Fruit fly (Drosophila melanogaster) whole organism, prepupa: Measurements from ENCODE around the gene CG45049.

Source experiments
- Blimp-1 ChIP-seq: fragments of 200-800 bp; sonication (Bioruptor generic); optimal IDR thresholded peaks from 3 replicates; lab custom pipeline; 2017; ENCODE audit warnings: missing biosample characterization, missing genetic modification characterization, mild to moderate bottlenecking, moderate library complexity, missing genetic modification reagents
- CG11762 ChIP-seq: fragments of 200-800 bp; sonication (Bioruptor generic); optimal IDR thresholded peaks from 3 replicates; lab custom pipeline; 2016; ENCODE audit warnings: missing biosample characterization, missing genetic modification characterization; ENCODE audit not compliant: insufficient read depth
- CG1621 ChIP-seq: fragments of 200-800 bp; sonication (Bioruptor generic); optimal IDR thresholded peaks from 3 replicates; lab custom pipeline; 2018; ENCODE audit warnings: missing biosample characterization, mild to moderate bottlenecking, missing genetic modification characterization
- CG16779 ChIP-seq: fragments of 200-800 bp; sonication (Bioruptor generic); optimal IDR thresholded peaks from 3 replicates; lab custom pipeline; 2017; ENCODE audit warnings: missing biosample characterization, mild to moderate bottlenecking, missing genetic modification characterization
- CG3032 ChIP-seq: fragments of 200-800 bp; optimal IDR thresholded peaks from 2 replicates; lab custom pipeline; 2019; ENCODE audit warnings: missing biosample characterization, mild to moderate bottlenecking, missing genetic modification characterization, moderate library complexity
- CG31627 ChIP-seq: fragments of 200-800 bp; sonication (Bioruptor generic); optimal IDR thresholded peaks from 3 replicates; lab custom pipeline; 2016; ENCODE audit warnings: missing biosample characterization, missing genetic modification characterization
- CG34406 ChIP-seq: fragments of 200-800 bp; sonication (Bioruptor generic); optimal IDR thresholded peaks from 3 replicates; lab custom pipeline; 2016; ENCODE audit warnings: missing biosample characterization, missing genetic modification characterization
- CG3919 ChIP-seq: fragments of 200-800 bp; sonication (Bioruptor generic); optimal IDR thresholded peaks from 3 replicates; lab custom pipeline; 2016; ENCODE audit warnings: missing biosample characterization, missing genetic modification characterization
- CG4318 ChIP-seq: fragments of 200-800 bp; sonication (Bioruptor generic); optimal IDR thresholded peaks from 3 replicates; lab custom pipeline; 2017; ENCODE audit warnings: missing biosample characterization, mild to moderate bottlenecking, missing genetic modification characterization
- CG6276 ChIP-seq: fragments of 200-800 bp; sonication (Bioruptor generic); optimal IDR thresholded peaks from 2 replicates; lab custom pipeline; 2017; ENCODE audit warnings: missing biosample characterization, mild to moderate bottlenecking, missing genetic modification characterization
- CG6792 ChIP-seq: fragments of 200-800 bp; sonication (Bioruptor generic); optimal IDR thresholded peaks from 3 replicates; lab custom pipeline; 2016; ENCODE audit warnings: missing biosample characterization, missing genetic modification characterization
- CG6808 ChIP-seq: fragments of 200-800 bp; sonication (Bioruptor generic); optimal IDR thresholded peaks from 3 replicates; lab custom pipeline; 2017; ENCODE audit warnings: missing biosample characterization, missing genetic modification characterization, mild to moderate bottlenecking, moderate library complexity, missing genetic modification reagents
- CG6854 ChIP-seq: fragments of 200-800 bp; sonication (Bioruptor generic); optimal IDR thresholded peaks from 2 replicates; lab custom pipeline; 2017; ENCODE audit warnings: missing biosample characterization, mild to moderate bottlenecking, missing genetic modification characterization
- CG8119 ChIP-seq: fragments of 200-800 bp; sonication (Bioruptor generic); IDR thresholded peaks from 3 replicates; pipeline ENCODE4 v1.3.6; 2022; ENCODE audit warnings: missing biosample characterization, missing genetic modification characterization
- CG8319 ChIP-seq: fragments of 200-800 bp; sonication (Bioruptor generic); optimal IDR thresholded peaks from 3 replicates; lab custom pipeline; 2016; ENCODE audit warnings: missing biosample characterization, missing genetic modification characterization
- CG8632 ChIP-seq: fragments of 200-800 bp; sonication (Bioruptor generic); optimal IDR thresholded peaks from 3 replicates; lab custom pipeline; 2016; ENCODE audit warnings: missing biosample characterization, missing genetic modification characterization
- Eip75B ChIP-seq: fragments of 200-800 bp; sonication (Bioruptor generic); optimal IDR thresholded peaks from 3 replicates; lab custom pipeline; 2016; ENCODE audit warnings: missing biosample characterization, missing genetic modification characterization
- Eip78C ChIP-seq: fragments of 200-800 bp; sonication (Bioruptor generic); peaks from one replicate; lab custom pipeline; 2016; ENCODE audit warnings: missing biosample characterization, missing genetic modification characterization
- Eip93F ChIP-seq: fragments of 200-800 bp; sonication (Bioruptor generic); optimal IDR thresholded peaks from 2 replicates; lab custom pipeline; 2016; ENCODE audit warnings: missing biosample characterization, mild to moderate bottlenecking, missing genetic modification characterization
- Ets21C ChIP-seq: fragments of 200-800 bp; sonication (Bioruptor generic); optimal IDR thresholded peaks from 3 replicates; lab custom pipeline; 2016; ENCODE audit warnings: missing biosample characterization, missing genetic modification characterization
- Met ChIP-seq: fragments of 200-800 bp; sonication (Bioruptor generic); optimal IDR thresholded peaks from 3 replicates; lab custom pipeline; 2016; ENCODE audit warnings: missing biosample characterization, missing genetic modification characterization
- OdsH ChIP-seq: fragments of 200-800 bp; sonication (Bioruptor generic); optimal IDR thresholded peaks from 3 replicates; lab custom pipeline; 2016; ENCODE audit warnings: missing biosample characterization, missing genetic modification characterization
- Sox102F ChIP-seq: fragments of 200-800 bp; sonication (Bioruptor generic); optimal IDR thresholded peaks from 2 replicates; lab custom pipeline; 2016; ENCODE audit warnings: missing biosample characterization, mild to moderate bottlenecking, missing genetic modification characterization
- Sox14 ChIP-seq: fragments of 200-800 bp; sonication (Bioruptor generic); optimal IDR thresholded peaks from 3 replicates; lab custom pipeline; 2016; ENCODE audit warnings: missing biosample characterization, missing genetic modification characterization
- achi ChIP-seq: fragments of 200-800 bp; sonication (Bioruptor generic); optimal IDR thresholded peaks from 3 replicates; lab custom pipeline; 2016; ENCODE audit warnings: missing biosample characterization, missing genetic modification characterization
- acj6 ChIP-seq: fragments of 200-800 bp; sonication (Bioruptor generic); optimal IDR thresholded peaks from 3 replicates; lab custom pipeline; 2016; ENCODE audit warnings: missing biosample characterization, missing genetic modification characterization
- cyc ChIP-seq: fragments of 200-800 bp; sonication (Bioruptor generic); optimal IDR thresholded peaks from 3 replicates; lab custom pipeline; 2016; ENCODE audit warnings: missing biosample characterization, missing genetic modification characterization
- dac ChIP-seq: fragments of 200-800 bp; sonication (Bioruptor generic); optimal IDR thresholded peaks from 2 replicates; lab custom pipeline; 2017; ENCODE audit warnings: missing biosample characterization, mild to moderate bottlenecking, missing genetic modification characterization
- eg ChIP-seq: fragments of 200-800 bp; sonication (Bioruptor generic); IDR thresholded peaks from 3 replicates; pipeline ENCODE4 v1.3.6; 2022; ENCODE audit warnings: missing biosample characterization, missing genetic modification characterization
- esn ChIP-seq: fragments of 200-800 bp; sonication (Bioruptor generic); optimal IDR thresholded peaks from 2 replicates; lab custom pipeline; 2016; ENCODE audit warnings: missing biosample characterization, mild to moderate bottlenecking, missing genetic modification characterization, moderate library complexity
- fd59A ChIP-seq: fragments of 200-800 bp; sonication (Bioruptor generic); optimal IDR thresholded peaks from 2 replicates; lab custom pipeline; 2017; ENCODE audit warnings: missing biosample characterization, mild to moderate bottlenecking, missing genetic modification characterization, missing genetic modification reagents
- fd85E ChIP-seq: fragments of 200-800 bp; sonication (Bioruptor generic); optimal IDR thresholded peaks from 3 replicates; lab custom pipeline; 2016; ENCODE audit warnings: missing biosample characterization, missing genetic modification characterization
- fkh ChIP-seq: fragments of 200-800 bp; sonication (Bioruptor generic); optimal IDR thresholded peaks from 3 replicates; lab custom pipeline; 2017; ENCODE audit warnings: missing biosample characterization, mild to moderate bottlenecking, missing genetic modification characterization, moderate library complexity
- lz ChIP-seq: fragments of 200-800 bp; sonication (Bioruptor generic); optimal IDR thresholded peaks from 3 replicates; lab custom pipeline; 2016; ENCODE audit warnings: missing biosample characterization, missing genetic modification characterization
- pdm3 ChIP-seq: fragments of 200-800 bp; sonication (Bioruptor generic); optimal IDR thresholded peaks from 3 replicates; lab custom pipeline; 2016; ENCODE audit warnings: missing biosample characterization, missing genetic modification characterization
- salr ChIP-seq, 2 experiments: fragments of 200-800 bp; sonication (Bioruptor generic); optimal IDR thresholded peaks; 3 replicates each; lab custom pipeline; 2016 to 2018; ENCODE audit warnings: missing biosample characterization in 2 of 2, missing genetic modification characterization in 2 of 2, mild to moderate bottlenecking in 1 of 2
- spab ChIP-seq: fragments of 200-800 bp; sonication (Bioruptor generic); optimal IDR thresholded peaks from 2 replicates; lab custom pipeline; 2017; ENCODE audit warnings: missing biosample characterization, mild to moderate bottlenecking, missing genetic modification characterization, missing genetic modification reagents
- ss ChIP-seq, 2 experiments: fragments of 200-800 bp; sonication (Bioruptor generic); optimal IDR thresholded peaks; 2 replicates in 1 of 2; 3 replicates in 1 of 2; lab custom pipeline; 2017 to 2018; ENCODE audit warnings: mild to moderate bottlenecking in 2 of 2, missing biosample characterization in 2 of 2, missing genetic modification characterization in 2 of 2, moderate library complexity in 1 of 2
- svp ChIP-seq: fragments of 200-800 bp; sonication (Bioruptor generic); peaks from one replicate; lab custom pipeline; 2016; ENCODE audit warnings: missing biosample characterization, missing genetic modification characterization
- topi ChIP-seq: fragments of 200-800 bp; sonication (Bioruptor generic); optimal IDR thresholded peaks from 3 replicates; lab custom pipeline; 2016; ENCODE audit warnings: missing biosample characterization, missing genetic modification characterization
- vri ChIP-seq: fragments of 200-800 bp; sonication (Bioruptor generic); optimal IDR thresholded peaks from 3 replicates; lab custom pipeline; 2016; ENCODE audit warnings: missing biosample characterization, mild to moderate bottlenecking, missing genetic modification characterization

The CG45049 gene

dm6 chr3R:22726771-22727455 is at the start of gene CG45049 (continued):
- TF ChIP-seq dac (GFP tag; lab: Kevin White, UChicago) = no peak
- TF ChIP-seq Eip78C = peak; percentile 35
- no peak for TF ChIP-seq CG11762

dm6 chr3R:22684044-22684947 is 42.5 kb upstream of the CG45049 start:
- TF ChIP-seq CG6792 (GFP tag; lab: Kevin White, UChicago) (no peak), Eip93F (peak; percentile 58), acj6 (no peak), CG1621 (tag; lab: Kevin White, UChicago) (no peak), Blimp-1 (no peak), achi (GFP tag; lab: Kevin White, UChicago) (no peak), esn (GFP tag; lab: Kevin White, UChicago) (no peak), CG4318 (GFP tag; lab: Kevin White, UChicago) (no peak), spab (GFP tag; lab: Kevin White, UChicago) (no peak), Eip78C (peak; percentile 51), ss (GFP tag; optimal IDR thresholded peaks at IDR 0.05; lab: Kevin White, UChicago) (peak in 1 of 2 experiments; percentile 43), CG3032 (tag; lab: Kevin White, UChicago) (no peak), cyc (GFP tag; lab: Kevin White, UChicago) (no peak), CG6808 (GFP tag; lab: Kevin White, UChicago) (no peak), CG8319 (no peak), CG31627 (GFP tag; lab: Kevin White, UChicago) (no peak), fkh (GFP tag; lab: Kevin White, UChicago) (peak; percentile 80), svp (GFP tag; lab: Kevin White, UChicago) (peak; percentile 59), CG34406 (GFP tag; lab: Kevin White, UChicago) (no peak), vri (GFP tag; lab: Kevin White, UChicago) (peak; percentile 73), CG6854 (GFP tag; lab: Kevin White, UChicago) (peak; percentile 47), CG8119 (GFP tag; lab: Robert Waterston, UW) (no peak), eg (GFP tag; lab: Robert Waterston, UW) (no peak), Met (GFP tag; lab: Kevin White, UChicago) (no peak)
- TF ChIP-seq, all 60 proteins: peak for 7

dm6 chr3R:22684948-22685253 is 41.9 kb upstream of the CG45049 start:
- TF ChIP-seq fd85E (GFP tag; lab: Kevin White, UChicago) (no peak), OdsH (no peak), lz (no peak), spab (GFP tag; lab: Kevin White, UChicago) (no peak), acj6 (no peak), CG8632 (GFP tag; lab: Kevin White, UChicago) (no peak), CG3919 (GFP tag; lab: Kevin White, UChicago) (no peak), CG6792 (GFP tag; lab: Kevin White, UChicago) (no peak), CG6808 (GFP tag; lab: Kevin White, UChicago) (no peak), salr (GFP tag; optimal IDR thresholded peaks at IDR 0.05; lab: Kevin White, UChicago) (no peak)

dm6 chr3R:22686336-22686874 is 40.4 kb upstream of the CG45049 start, which contains the start of the genes Gclm and CG17625:
TSS of gene Gclm (minus strand) at chr3R:22686510.
TSS of gene CG17625 (plus strand) at chr3R:22686849.
- TF ChIP-seq CG16779 (tag; lab: Kevin White, UChicago) (no peak), topi (GFP tag; lab: Kevin White, UChicago) (peak; percentile 45), CG3032 (tag; lab: Kevin White, UChicago) (peak; percentile 27), Sox14 (peak; percentile 38), dac (GFP tag; lab: Kevin White, UChicago) (no peak), esn (GFP tag; lab: Kevin White, UChicago) (peak; percentile 67), fd85E (GFP tag; lab: Kevin White, UChicago) (no peak), Sox102F (GFP tag; lab: Kevin White, UChicago) (peak; percentile 56), cyc (GFP tag; lab: Kevin White, UChicago) (peak; percentile 36), lz (peak; percentile 48), CG6854 (GFP tag; lab: Kevin White, UChicago) (peak; percentile 73), fd59A (GFP tag; lab: Kevin White, UChicago) (no peak), CG6276 (GFP tag; lab: Kevin White, UChicago) (no peak), CG34406 (GFP tag; lab: Kevin White, UChicago) (peak; percentile 36), pdm3 (GFP tag; lab: Kevin White, UChicago) (peak; percentile 56), CG4318 (GFP tag; lab: Kevin White, UChicago) (no peak), Eip93F (peak; percentile 42), achi (GFP tag; lab: Kevin White, UChicago) (peak; percentile 90), Ets21C (GFP tag; lab: Kevin White, UChicago) (no peak), Eip75B (GFP tag; lab: Kevin White, UChicago) (peak; percentile 39)
